Fruit fly (Drosophila melanogaster) S2 (cell line): ENCODE results near the gene Msr-110.
A peak's percentile ranks its signal among the peaks of the same experiment; 100 is the strongest.

ENCODE experiments used
- CG8478 ChIP-seq: fragments of >200 bp; optimal IDR thresholded peaks from 2 replicates; lab custom pipeline; 2018
- CTCF ChIP-seq, 2 experiments: fragments of >200 bp; optimal IDR thresholded peaks; 2 replicates each; lab custom pipeline; 2018

The Msr-110 gene

dm6 chr3L:5604490-5604889, 27.3 kb upstream of the Msr-110 start, which contains the start of gene mthl2:
Gene mthl2, plus strand, starts transcription at chr3L:5604790.
- TF ChIP-seq CTCF (optimal IDR thresholded peaks at IDR 0.05; lab: Kevin White, UChicago): no peak
- TF ChIP-seq CG8478 (lab: Kevin White, UChicago): no peak

- TF ChIP-seq CTCF (optimal IDR thresholded peaks at IDR 0.05; lab: Kevin White, UChicago) (peak in 1 of 2 experiments; percentile 9), CG8478 (lab: Kevin White, UChicago) (no peak)
Observed at dm6 chr3L:5603860-5604415, 26.8 kb upstream of the Msr-110 start, which contains the start of gene TM9SF3. Gene TM9SF3, minus strand, starts transcription at chr3L:5603979.

DNA sequence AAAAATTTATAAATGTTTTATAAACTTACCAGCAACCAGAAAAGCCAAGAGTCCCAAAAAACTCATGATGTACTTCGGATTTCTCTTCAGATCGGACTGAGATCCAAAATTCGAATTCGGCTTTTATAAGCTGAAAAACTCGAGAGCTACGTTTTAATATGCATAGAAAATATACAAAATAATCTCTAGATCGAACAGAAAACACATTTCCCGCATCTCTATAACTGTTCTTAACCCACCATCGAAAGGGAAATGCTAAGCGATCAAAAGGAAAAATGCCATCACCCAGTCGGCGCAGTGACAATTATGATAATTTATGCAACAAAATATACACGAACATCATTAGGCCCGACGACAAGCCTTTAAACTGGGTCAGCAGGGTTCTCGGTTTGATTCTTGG, 22.4 kb upstream of the Msr-110 start, which contains the start of gene CG10591:
Gene CG10591 (minus strand): TSS at position 101 of the 400 bp plus-strand sequence.
- TF ChIP-seq CG8478 (lab: Kevin White, UChicago): no peak
- TF ChIP-seq CTCF (optimal IDR thresholded peaks at IDR 0.05; lab: Kevin White, UChicago): no peak

DNA sequence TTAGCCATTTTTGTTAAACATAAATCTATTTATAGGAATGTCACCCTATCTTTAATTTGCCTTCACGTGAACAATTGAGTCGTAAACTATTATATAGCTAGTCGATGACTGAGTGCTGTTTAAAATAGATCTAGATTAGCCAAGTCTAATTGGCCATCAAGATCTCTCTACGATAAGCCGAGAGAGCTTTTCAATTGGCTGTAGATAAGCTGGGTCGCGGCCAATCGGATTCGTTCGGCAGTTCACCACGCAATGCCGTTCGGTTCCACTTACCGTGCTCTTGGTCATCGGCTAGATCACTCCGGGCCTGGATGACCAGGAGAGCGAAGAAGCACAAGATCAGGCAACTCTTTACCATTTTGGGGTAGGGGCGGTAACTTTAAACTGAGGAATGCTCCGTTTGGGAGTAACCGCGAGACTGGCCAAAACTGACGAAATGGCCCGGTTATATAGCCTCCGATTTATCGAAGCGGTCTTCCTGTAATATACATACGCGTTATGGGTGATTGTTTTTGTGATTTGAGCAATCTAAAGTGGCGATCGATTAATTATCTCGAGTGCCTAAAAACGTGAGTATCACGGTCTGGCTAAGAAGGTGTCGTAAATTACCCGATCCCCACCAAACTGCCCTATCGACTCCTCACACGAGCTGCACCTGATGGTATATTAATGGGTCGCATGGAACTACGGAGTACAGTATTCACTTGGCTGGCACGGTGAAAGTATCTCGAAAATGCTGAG, 17.9 kb upstream of the Msr-110 start, which contains the start of the genes Alp10 and Alp9:
Gene Alp10 (minus strand): TSS at position 420 of the 741 bp plus-strand sequence.
Gene Alp9 (plus strand): TSS at position 690 of the 741 bp plus-strand sequence.
- no peak for TF ChIP-seq CG8478 (lab: Kevin White, UChicago)
- no peak for TF ChIP-seq CTCF (optimal IDR thresholded peaks at IDR 0.05; lab: Kevin White, UChicago)

dm6 chr3L:5594163-5594715, 17.1 kb upstream of the Msr-110 start:
- TF ChIP-seq CG8478 (lab: Kevin White, UChicago) (no peak), CTCF (optimal IDR thresholded peaks at IDR 0.05; lab: Kevin White, UChicago) (no peak)

dm6 chr3L:5592437-5592836, 15.3 kb upstream of the Msr-110 start, which contains the start of gene spo:
Gene spo, minus strand, starts transcription at chr3L:5592571.
- TF ChIP-seq CG8478 (lab: Kevin White, UChicago) (no peak), CTCF (optimal IDR thresholded peaks at IDR 0.05; lab: Kevin White, UChicago) (no peak)

DNA sequence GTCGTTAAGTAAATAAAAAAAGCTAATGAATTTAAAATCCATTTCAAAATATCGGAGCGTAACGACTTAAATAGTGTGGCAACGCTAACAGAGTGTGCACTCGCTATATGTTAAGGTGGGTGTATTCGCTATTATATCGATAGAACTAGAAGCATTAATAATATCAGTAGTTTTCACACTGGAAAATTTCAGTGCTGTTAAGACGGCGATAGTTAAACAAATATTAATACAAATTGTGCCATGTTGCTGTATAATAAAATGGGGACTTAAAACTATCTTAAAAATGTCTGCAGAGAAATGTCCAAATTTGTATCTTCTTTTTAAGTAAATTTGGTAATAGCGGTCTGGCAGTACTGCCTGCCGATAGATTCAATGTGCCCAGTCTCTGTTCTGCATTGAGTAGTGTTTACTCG, 6.2 kb upstream of the Msr-110 start:
- TF ChIP-seq CG8478 (lab: Kevin White, UChicago) (no peak), CTCF (optimal IDR thresholded peaks at IDR 0.05; lab: Kevin White, UChicago) (peak in 1 of 2 experiments; percentile 56)

DNA sequence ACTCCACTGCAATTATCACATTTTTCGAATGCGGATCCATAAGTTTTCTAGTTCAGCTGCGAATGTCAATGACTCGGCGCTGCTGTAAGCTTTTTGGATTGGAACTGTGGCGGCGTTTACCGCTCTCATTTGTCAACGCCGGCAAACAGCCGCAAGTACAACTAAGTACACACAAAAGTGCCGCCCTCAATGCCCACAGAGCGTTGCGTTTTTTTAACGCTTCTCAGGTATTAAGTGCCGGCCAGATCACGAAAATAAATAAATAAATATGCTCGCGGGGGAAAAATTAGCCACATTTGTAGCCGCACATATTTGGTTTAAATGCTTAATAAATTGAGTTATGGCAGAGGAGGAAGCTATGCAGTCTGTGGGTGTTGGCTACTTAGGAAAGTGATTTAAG, 4.4 kb upstream of the Msr-110 start:
- TF ChIP-seq CTCF (optimal IDR thresholded peaks at IDR 0.05; lab: Kevin White, UChicago): no peak
- no peak for TF ChIP-seq CG8478 (lab: Kevin White, UChicago)

DNA sequence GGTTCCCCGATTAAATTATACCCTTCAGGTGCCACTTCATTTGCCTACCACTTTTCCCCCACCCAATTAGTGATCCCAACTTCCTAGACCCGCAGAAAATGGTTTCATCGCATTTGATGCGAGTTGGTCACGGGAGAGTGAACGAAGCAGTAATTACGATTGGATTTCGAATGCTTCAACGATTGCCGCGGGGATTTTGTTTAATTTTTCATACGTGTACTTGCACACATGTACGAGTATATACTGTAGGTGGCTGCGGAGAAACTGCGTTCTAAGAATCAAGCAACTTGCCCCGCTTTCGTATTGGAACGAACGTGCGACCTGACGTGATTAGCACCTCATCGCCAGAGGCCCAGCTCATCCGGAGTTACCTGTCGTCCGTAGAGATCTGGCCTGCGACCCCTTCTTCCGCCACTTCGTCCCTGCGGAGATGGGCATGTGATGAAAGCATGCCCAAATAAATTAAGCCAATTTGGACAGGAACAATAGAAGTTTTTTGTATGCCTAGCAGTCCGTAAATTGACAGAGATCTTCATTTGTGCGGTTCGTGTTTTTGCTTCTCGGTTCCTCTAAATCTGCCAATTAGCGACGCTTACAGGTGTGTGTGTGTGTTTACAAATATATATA, 3.5 kb upstream of the Msr-110 start:
- TF ChIP-seq CG8478 (lab: Kevin White, UChicago) (no peak), CTCF (optimal IDR thresholded peaks at IDR 0.05; lab: Kevin White, UChicago) (no peak)

DNA sequence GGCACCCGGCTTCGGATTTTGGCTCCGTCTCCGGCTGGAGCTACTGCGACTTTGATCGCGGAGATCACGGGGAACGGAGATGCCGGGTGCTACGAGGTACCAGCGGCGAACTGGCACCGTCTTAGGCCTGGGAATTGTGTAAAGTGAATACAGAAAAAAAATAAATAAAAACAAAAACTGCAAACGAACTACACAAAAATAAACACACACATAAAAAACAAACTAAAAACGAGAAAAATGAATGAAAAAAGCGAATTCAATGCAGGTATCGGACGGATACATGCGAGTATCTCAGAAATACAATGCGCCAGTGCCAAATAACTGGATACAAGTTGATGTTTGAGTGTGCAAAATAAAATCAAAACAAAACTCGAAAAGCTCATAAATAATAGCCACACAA, 2.6 kb upstream of the Msr-110 start:
- no peak for TF ChIP-seq CG8478 (lab: Kevin White, UChicago)
- TF ChIP-seq CTCF (optimal IDR thresholded peaks at IDR 0.05; lab: Kevin White, UChicago): no peak

DNA sequence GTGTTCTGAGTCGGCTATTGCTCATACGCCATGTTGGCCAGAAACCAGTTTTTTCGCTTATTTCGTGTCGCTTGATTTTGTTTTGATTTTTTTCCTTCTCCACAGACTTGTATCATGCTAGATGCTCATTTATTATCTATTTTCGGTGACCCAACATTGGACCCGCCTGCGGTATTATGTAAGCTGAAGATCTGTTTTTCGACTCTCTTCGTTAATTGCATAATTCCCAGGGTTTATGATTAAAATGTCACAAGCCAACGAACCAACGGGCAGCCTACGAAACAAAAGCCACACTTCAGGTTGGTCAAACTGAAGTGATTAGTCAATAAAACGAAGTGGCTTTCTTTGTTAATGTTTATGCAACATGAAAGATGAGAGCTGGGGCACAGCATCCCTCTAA, 1.4 kb upstream of the Msr-110 start:
- no peak for TF ChIP-seq CTCF (optimal IDR thresholded peaks at IDR 0.05; lab: Kevin White, UChicago)
- no peak for TF ChIP-seq CG8478 (lab: Kevin White, UChicago)

DNA sequence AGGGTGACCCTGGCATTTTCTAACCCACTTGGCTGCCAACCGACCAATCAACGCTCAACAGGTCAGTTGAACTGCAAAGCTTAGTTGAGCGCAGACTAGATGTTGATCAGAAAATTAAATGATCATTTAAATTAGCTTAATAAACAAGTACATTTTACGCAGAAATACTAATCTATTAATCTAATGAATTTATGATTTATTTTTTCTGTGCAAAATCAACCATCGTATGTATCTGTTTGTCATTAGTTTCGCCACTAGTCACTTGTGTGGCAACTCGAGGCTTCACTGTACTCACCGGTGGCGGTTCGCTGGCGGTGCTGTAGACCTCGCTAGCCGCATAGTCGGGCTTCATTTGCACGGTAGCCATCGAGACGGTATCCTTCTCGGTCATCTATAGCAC, 605 bp downstream of the Msr-110 start:
- TF ChIP-seq CTCF (optimal IDR thresholded peaks at IDR 0.05; lab: Kevin White, UChicago) (no peak), CG8478 (lab: Kevin White, UChicago) (no peak)

dm6 chr3L:5575524-5575923, 1.6 kb downstream of the Msr-110 start:
- TF ChIP-seq CTCF (optimal IDR thresholded peaks at IDR 0.05; lab: Kevin White, UChicago) (no peak), CG8478 (lab: Kevin White, UChicago) (no peak)

- TF ChIP-seq CG8478 (lab: Kevin White, UChicago) (no peak), CTCF (optimal IDR thresholded peaks at IDR 0.05; lab: Kevin White, UChicago) (no peak)
Observed at dm6 chr3L:5571051-5571450, 6.1 kb downstream of the Msr-110 start.
